Worm (Caenorhabditis elegans) whole organism, L3 larva: ENCODE data around the gene srx-56.
A peak's percentile ranks its signal among the peaks of the same experiment; 100 is the strongest.

Experiments
- R02D3.7 ChIP-seq: fragments of 150-350 bp; optimal IDR thresholded peaks from 2 replicates; lab custom pipeline; 2014; ENCODE audit warnings: missing biosample characterization, missing genetic modification characterization
- aly-2 ChIP-seq: fragments of 150-350 bp; optimal IDR thresholded peaks from 2 replicates; lab custom pipeline; 2014; ENCODE audit warnings: missing biosample characterization, missing genetic modification characterization
- ama-1 ChIP-seq: fragments of 150-350 bp; optimal IDR thresholded peaks from 2 replicates; lab custom pipeline; 2018
- ceh-28 ChIP-seq: fragments of 150-350 bp; optimal IDR thresholded peaks from 2 replicates; lab custom pipeline; 2014; ENCODE audit warnings: missing biosample characterization, missing genetic modification reagents, missing genetic modification characterization
- ceh-9 ChIP-seq: sonication (generic microtip); optimal IDR thresholded peaks from 2 replicates; lab custom pipeline; 2018; ENCODE audit warnings: missing biosample characterization, missing genetic modification characterization
- daf-12 ChIP-seq: fragments of 150-350 bp; optimal IDR thresholded peaks from 2 replicates; lab custom pipeline; 2014; ENCODE audit warnings: missing biosample characterization, missing genetic modification reagents, missing genetic modification characterization
- egl-5 ChIP-seq: fragments of 150-350 bp; optimal IDR thresholded peaks from 2 replicates; lab custom pipeline; 2017; ENCODE audit warnings: missing biosample characterization, missing genetic modification reagents, missing genetic modification characterization, inconsistent platforms
- elt-1 ChIP-seq: fragments of 150-350 bp; optimal IDR thresholded peaks from 2 replicates; lab custom pipeline; 2014; ENCODE audit warnings: missing biosample characterization, missing genetic modification characterization
- elt-2 ChIP-seq: sonication (generic microtip); optimal IDR thresholded peaks from 2 replicates; lab custom pipeline; 2016; ENCODE audit warnings: missing genetic modification reagents, mild to moderate bottlenecking, missing genetic modification characterization, missing compliant biosample characterization
- elt-3 ChIP-seq, 3 experiments: fragments of 150-350 bp in 1 of 3; sonication (generic microtip) in 2 of 3; optimal IDR thresholded peaks; 2 replicates in 2 of 3; 4 replicates in 1 of 3; lab custom pipeline; 2014 to 2017; ENCODE audit warnings: missing biosample characterization in 3 of 3, missing genetic modification characterization in 3 of 3
- jun-1 ChIP-seq: fragments of 150-350 bp; optimal IDR thresholded peaks from 2 replicates; lab custom pipeline; 2014; ENCODE audit warnings: missing biosample characterization, missing genetic modification reagents, missing genetic modification characterization
- lin-39 ChIP-seq: fragments of 150-350 bp; optimal IDR thresholded peaks from 2 replicates; lab custom pipeline; 2018; ENCODE audit warnings: missing biosample characterization, missing genetic modification reagents, missing genetic modification characterization
- lsy-12 ChIP-seq: sonication (generic microtip); optimal IDR thresholded peaks from 2 replicates; lab custom pipeline; 2016; ENCODE audit warnings: mild to moderate bottlenecking, missing genetic modification characterization, missing compliant biosample characterization
- mdl-1 ChIP-seq: fragments of 150-350 bp; optimal IDR thresholded peaks from 2 replicates; lab custom pipeline; 2014; ENCODE audit warnings: missing biosample characterization, missing genetic modification characterization
- mml-1 ChIP-seq: fragments of 150-350 bp; sonication (generic microtip); optimal IDR thresholded peaks from 3 replicates; lab custom pipeline; 2014; ENCODE audit warnings: missing biosample characterization, missing genetic modification characterization
- nfya-1 ChIP-seq: sonication (generic microtip); optimal IDR thresholded peaks from 2 replicates; lab custom pipeline; 2017; ENCODE audit warnings: missing genetic modification characterization, mild to moderate bottlenecking, missing compliant biosample characterization, antibody characterized with exemption, moderate library complexity; ENCODE audit not compliant: insufficient read depth
- nhr-12 ChIP-seq: fragments of 150-350 bp; optimal IDR thresholded peaks from 2 replicates; lab custom pipeline; 2014; ENCODE audit warnings: missing biosample characterization, missing genetic modification characterization
- nhr-23 ChIP-seq: fragments of 150-350 bp; optimal IDR thresholded peaks from 2 replicates; lab custom pipeline; 2014; ENCODE audit warnings: missing biosample characterization, missing genetic modification reagents, missing genetic modification characterization
- nhr-237 ChIP-seq: fragments of 150-350 bp; optimal IDR thresholded peaks from 2 replicates; lab custom pipeline; 2014; ENCODE audit warnings: missing biosample characterization, missing genetic modification characterization
- nhr-25 ChIP-seq: sonication (generic microtip); optimal IDR thresholded peaks from 2 replicates; lab custom pipeline; 2017; ENCODE audit warnings: missing biosample characterization, missing genetic modification characterization
- nhr-43 ChIP-seq: sonication (generic microtip); optimal IDR thresholded peaks from 2 replicates; lab custom pipeline; 2016; ENCODE audit warnings: mild to moderate bottlenecking, missing genetic modification characterization, missing compliant biosample characterization; ENCODE audit not compliant: poor library complexity, severe bottlenecking
- nhr-67 ChIP-seq: fragments of 150-350 bp; optimal IDR thresholded peaks from 2 replicates; lab custom pipeline; 2014; ENCODE audit warnings: missing biosample characterization, missing genetic modification characterization
- nhr-76 ChIP-seq: fragments of 150-350 bp; sonication (generic microtip); optimal IDR thresholded peaks from 5 replicates; lab custom pipeline; 2014; ENCODE audit warnings: missing biosample characterization, missing genetic modification characterization
- pha-4 ChIP-seq: fragments of 150-350 bp; optimal IDR thresholded peaks from 2 replicates; lab custom pipeline; 2014; ENCODE audit warnings: missing biosample characterization, missing genetic modification reagents, missing genetic modification characterization
- pqm-1 ChIP-seq: fragments of 150-350 bp; optimal IDR thresholded peaks from 2 replicates; lab custom pipeline; 2017; ENCODE audit warnings: missing biosample characterization, missing genetic modification characterization, inconsistent platforms
- sea-2 ChIP-seq: fragments of 150-350 bp; sonication (generic microtip); optimal IDR thresholded peaks from 4 replicates; lab custom pipeline; 2014; ENCODE audit warnings: missing biosample characterization, missing genetic modification reagents, missing genetic modification characterization
- skn-1 ChIP-seq: fragments of 150-350 bp; optimal IDR thresholded peaks from 2 replicates; lab custom pipeline; 2014; ENCODE audit warnings: missing biosample characterization, missing genetic modification characterization
- snpc-4 ChIP-seq: fragments of 150-350 bp; optimal IDR thresholded peaks from 2 replicates; lab custom pipeline; 2014; ENCODE audit warnings: missing biosample characterization, missing genetic modification characterization
- tbx-2 ChIP-seq: sonication (generic microtip); optimal IDR thresholded peaks from 2 replicates; lab custom pipeline; 2016; ENCODE audit warnings: mild to moderate bottlenecking, missing genetic modification characterization, missing compliant biosample characterization
- unc-39 ChIP-seq: sonication (generic microtip); optimal IDR thresholded peaks from 4 replicates; lab custom pipeline; 2017; ENCODE audit warnings: missing biosample characterization, missing genetic modification characterization
- unc-62 ChIP-seq: fragments of 150-350 bp; sonication (generic microtip); optimal IDR thresholded peaks from 4 replicates; lab custom pipeline; 2014; ENCODE audit warnings: missing biosample characterization, missing genetic modification reagents, missing genetic modification characterization
- ztf-11 ChIP-seq: fragments of 150-350 bp; optimal IDR thresholded peaks from 2 replicates; lab custom pipeline; 2014; ENCODE audit warnings: missing biosample characterization, missing genetic modification characterization
- ztf-4 ChIP-seq: fragments of 150-350 bp; optimal IDR thresholded peaks from 2 replicates; lab custom pipeline; 2014; ENCODE audit warnings: missing biosample characterization, missing genetic modification characterization

srx-56 gene

DNA sequence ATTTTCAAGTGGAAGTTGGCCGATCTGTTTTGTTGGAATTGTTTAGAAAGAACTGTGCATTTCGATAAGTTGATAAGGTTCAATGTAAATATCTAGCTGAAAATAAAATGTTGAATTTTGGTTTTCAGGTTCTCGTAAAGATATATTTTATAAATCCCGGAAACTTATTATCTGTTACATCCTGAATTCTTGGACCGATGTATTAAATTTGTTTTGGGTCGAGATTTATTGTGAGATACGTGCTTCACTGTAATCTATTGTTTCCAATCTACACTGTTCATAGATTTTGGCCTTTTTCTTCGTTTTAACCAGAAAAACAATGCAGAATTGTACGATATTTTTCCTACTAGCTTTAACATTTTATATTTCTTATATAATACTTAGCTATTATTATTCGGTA, 17.1 kb upstream of the srx-56 start, which contains the start of gene C03G6.6:
C03G6.6 (plus strand) TSS at position 301 of the 400 bp plus-strand sequence.
- no peak for TF ChIP-seq unc-39 (tag; lab: Kevin White, UChicago)
- no peak for TF ChIP-seq elt-2 (tag; lab: Kevin White, UChicago)
- no peak for TF ChIP-seq snpc-4 (tag; lab: Kevin White, UChicago)
- TF ChIP-seq mdl-1 = no peak
- no peak for TF ChIP-seq nhr-76 (tag; lab: Kevin White, UChicago)
- TF ChIP-seq ztf-4 (tag; lab: Kevin White, UChicago) = no peak
- TF ChIP-seq tbx-2 (tag; lab: Kevin White, UChicago) = no peak
- TF ChIP-seq egl-5 = no peak
- no peak for TF ChIP-seq ceh-9 (tag; lab: Kevin White, UChicago)
- TF ChIP-seq mml-1 (tag; lab: Kevin White, UChicago) = no peak
- TF ChIP-seq lsy-12 (tag; lab: Kevin White, UChicago) = no peak

DNA sequence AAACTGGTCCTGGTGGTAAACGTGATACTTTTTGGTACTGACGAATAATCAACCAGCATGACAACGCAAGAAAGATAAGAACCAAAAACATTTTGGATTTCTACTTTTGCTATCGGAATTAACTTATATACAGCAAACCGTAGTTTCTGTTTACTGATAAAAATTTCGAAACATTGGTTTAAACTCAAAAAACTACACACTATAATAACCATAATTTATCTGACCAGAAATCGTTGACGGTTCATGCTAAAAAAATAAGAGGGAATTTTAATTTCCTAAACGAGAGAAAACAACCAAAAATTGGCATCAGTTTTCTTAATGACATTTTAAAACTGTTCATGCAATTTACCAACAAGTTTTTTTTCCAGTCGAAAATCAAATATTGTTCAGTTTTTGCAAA, 12.5 kb upstream of the srx-56 start, which contains the start of gene cyp-35A1:
cyp-35A1 (minus strand) TSS at position 101 of the 400 bp plus-strand sequence.
- TF ChIP-seq nhr-43 (no peak), pqm-1 (tag; lab: Kevin White, UChicago) (no peak), R02D3.7 (tag; lab: Kevin White, UChicago) (no peak), nhr-237 (no peak), nhr-76 (tag; lab: Kevin White, UChicago) (no peak), lsy-12 (tag; lab: Kevin White, UChicago) (no peak), daf-12 (no peak), skn-1 (tag; lab: Kevin White, UChicago) (no peak), jun-1 (tag; lab: Kevin White, UChicago) (no peak), unc-39 (tag; lab: Kevin White, UChicago) (no peak), elt-3 (tag; optimal IDR thresholded peaks at IDR 0.05; lab: Kevin White, UChicago) (no peak), ama-1 (no peak), ztf-11 (tag; lab: Kevin White, UChicago) (no peak), nfya-1 (tag; lab: Kevin White, UChicago) (no peak), mml-1 (tag; lab: Kevin White, UChicago) (no peak), pha-4 (no peak), ceh-28 (tag; lab: Kevin White, UChicago) (no peak), nhr-12 (tag; lab: Kevin White, UChicago) (no peak)
- TF ChIP-seq, all 47 proteins: peak for 0

DNA sequence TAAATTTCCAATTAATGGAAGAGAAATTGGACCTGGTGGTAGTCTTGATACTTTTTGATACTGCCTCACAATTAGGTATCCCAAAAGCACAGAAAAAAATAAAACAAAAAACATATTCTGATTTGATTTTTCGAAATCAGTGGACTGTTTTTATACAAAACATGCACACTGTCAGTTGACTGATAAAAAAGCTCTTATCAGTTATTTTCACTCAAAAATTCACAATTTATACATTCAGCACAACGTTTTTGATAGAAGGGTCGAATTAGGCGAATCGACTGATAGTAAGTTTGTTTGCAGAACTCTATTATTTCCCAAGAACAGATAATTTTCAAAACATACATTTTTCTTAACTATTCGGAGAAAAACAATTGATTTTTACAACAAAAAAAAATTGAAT, 10.1 kb upstream of the srx-56 start, which contains the start of gene cyp-35A2:
cyp-35A2 (minus strand) TSS at position 124 of the 400 bp plus-strand sequence.
- TF ChIP-seq elt-2 (tag; lab: Kevin White, UChicago) (peak; percentile 86), pqm-1 (tag; lab: Kevin White, UChicago) (peak; percentile 79), lin-39 (tag; lab: Kevin White, UChicago) (no peak)
- TF ChIP-seq, all 47 proteins: peak for 2

DNA sequence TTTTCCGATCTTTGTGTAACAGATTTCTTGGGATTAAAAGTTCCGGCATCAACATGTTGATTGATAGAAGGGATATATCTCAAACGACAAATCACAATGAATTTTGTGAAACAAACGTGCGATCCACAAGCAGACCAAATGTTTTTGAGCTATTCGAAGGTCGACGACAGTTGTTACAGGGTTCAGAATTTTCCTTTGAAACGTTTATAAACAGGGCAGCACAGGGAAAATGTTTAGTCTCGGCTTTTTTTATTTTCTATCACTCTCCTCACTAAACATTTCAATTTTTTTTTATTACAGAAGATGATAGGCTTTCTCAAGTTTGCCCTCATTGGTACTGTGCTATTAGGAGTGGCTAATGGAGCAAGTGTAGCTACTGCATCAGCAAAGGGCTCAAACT, 9.2 kb upstream of the srx-56 start, which contains the start of gene exc-13:
exc-13 (plus strand) TSS at position 301 of the 400 bp plus-strand sequence.
- TF ChIP-seq nfya-1 (tag; lab: Kevin White, UChicago) = no peak
- no peak for TF ChIP-seq nhr-67
- TF ChIP-seq sea-2 (GFP tag; lab: Kevin White, UChicago) = no peak
- no peak for TF ChIP-seq ztf-4 (tag; lab: Kevin White, UChicago)
- no peak for TF ChIP-seq lsy-12 (tag; lab: Kevin White, UChicago)
- no peak for TF ChIP-seq nhr-237
- peak; percentile 2 for TF ChIP-seq lin-39 (tag; lab: Kevin White, UChicago)

DNA sequence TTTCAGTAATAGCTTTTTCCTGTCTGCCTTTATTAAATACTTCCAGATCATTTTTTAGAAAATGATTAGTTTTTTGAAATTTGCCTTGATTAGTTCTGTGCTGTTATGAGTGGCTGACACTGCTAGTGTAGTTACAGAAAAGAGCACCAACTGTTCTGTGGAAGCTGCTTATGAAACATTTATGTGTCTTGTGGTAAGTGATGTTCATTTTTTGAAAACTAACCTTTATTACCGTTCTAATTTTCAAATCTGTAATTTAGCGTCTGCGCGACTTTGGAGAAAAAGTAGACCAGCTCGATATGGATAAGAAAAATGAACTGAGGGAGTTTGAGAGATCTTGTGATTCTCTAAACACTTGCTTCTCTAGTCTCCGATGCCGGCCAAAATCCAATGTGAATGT, 4.6 kb upstream of the srx-56 start, which contains the start of gene srj-14:
srj-14 (plus strand) TSS at position 131 of the 400 bp plus-strand sequence.
- TF ChIP-seq R02D3.7 (tag; lab: Kevin White, UChicago) (no peak), nhr-67 (no peak), nhr-12 (tag; lab: Kevin White, UChicago) (no peak), nhr-43 (no peak), elt-1 (tag; lab: Kevin White, UChicago) (no peak), elt-2 (tag; lab: Kevin White, UChicago) (no peak), mdl-1 (no peak), unc-39 (tag; lab: Kevin White, UChicago) (no peak), ceh-9 (tag; lab: Kevin White, UChicago) (no peak), nhr-25 (tag; lab: Kevin White, UChicago) (no peak), nhr-23 (tag; lab: Kevin White, UChicago) (no peak), skn-1 (tag; lab: Kevin White, UChicago) (no peak), aly-2 (tag; lab: Kevin White, UChicago) (no peak), unc-62 (no peak), mml-1 (tag; lab: Kevin White, UChicago) (no peak), jun-1 (tag; lab: Kevin White, UChicago) (no peak)
